Worm (Caenorhabditis elegans): ENCODE measurements around the gene F11E6.11.

- no peak for TF ChIP-seq ama-1 (optimal IDR thresholded peaks at IDR 0.05)
- TF ChIP-seq mxl-2 (GFP tag; conservative IDR thresholded peaks at IDR 0.05): no peak
- no peak for TF ChIP-seq aly-2 (tag; optimal IDR thresholded peaks at IDR 0.05)
- no peak for TF ChIP-seq unc-39 (tag; optimal IDR thresholded peaks at IDR 0.05)
- no peak for TF ChIP-seq lin-39 (tag; optimal IDR thresholded peaks at IDR 0.05)
- TF ChIP-seq nhr-25 (tag; optimal IDR thresholded peaks at IDR 0.05; ENCODE audit: borderline replicate concordance, insufficient read depth): no peak
- TF ChIP-seq jun-1 (tag; optimal IDR thresholded peaks at IDR 0.05): no peak
- TF ChIP-seq php-3 (GFP tag; IDR thresholded peaks at IDR 0.05): no peak
Measured at ce11 chrIV:17453200-17453599, 10.6 kb downstream of the F11E6.11 start.

Measured in whole organism, L4 larva.